Worm (Caenorhabditis elegans): ENCODE measurements around the gene F01F1.2.

F01F1.2 gene

DNA sequence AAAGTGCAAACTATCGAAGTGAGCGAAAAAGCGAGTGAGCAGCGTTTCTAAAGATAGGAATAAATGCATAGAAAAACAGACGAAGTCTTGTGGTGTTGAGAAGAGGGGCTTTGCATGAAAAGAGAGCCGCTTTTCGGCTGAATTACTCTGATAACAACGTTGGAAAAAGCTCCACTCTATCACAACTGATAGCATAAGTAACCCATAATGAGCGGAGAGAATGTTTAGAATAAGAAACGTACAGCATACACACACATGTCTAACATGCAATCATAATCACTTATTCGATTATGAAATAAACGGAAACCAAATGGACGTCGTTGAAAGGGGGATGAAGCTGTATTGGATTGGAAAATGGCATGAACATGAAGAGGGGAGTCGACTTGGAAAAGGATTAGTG is 38.1 kb upstream of the F01F1.2 start:
- TF ChIP-seq nhr-28 (tag; optimal IDR thresholded peaks at IDR 0.05) (no peak), ces-1 (GFP tag; optimal IDR thresholded peaks at IDR 0.05) (peak; percentile 27)

ce11 chrIII:5840815-5841573 is 37.4 kb upstream of the F01F1.2 start:
- TF ChIP-seq tbx-8 (GFP tag; optimal IDR thresholded peaks at IDR 0.05): no peak
- no peak for TF ChIP-seq unc-120 (tag; optimal IDR thresholded peaks at IDR 0.05; ENCODE audit: poor library complexity, severe bottlenecking)
- TF ChIP-seq blmp-1 (tag; optimal IDR thresholded peaks at IDR 0.05): no peak
- no peak for TF ChIP-seq cnd-1 (tag; optimal IDR thresholded peaks at IDR 0.05)
- no peak for TF ChIP-seq M03D4.4 (tag; optimal IDR thresholded peaks at IDR 0.05)
- no peak for TF ChIP-seq mls-2 (tag; optimal IDR thresholded peaks at IDR 0.05)
- TF ChIP-seq snpc-4 (tag; optimal IDR thresholded peaks at IDR 0.05): no peak
- no peak for TF ChIP-seq mab-5 (tag; optimal IDR thresholded peaks at IDR 0.05)
- no peak for TF ChIP-seq unc-39 (tag; optimal IDR thresholded peaks at IDR 0.05)
- no peak for TF ChIP-seq nhr-237 (tag; optimal IDR thresholded peaks at IDR 0.05)
- no peak for TF ChIP-seq ceh-39 (tag; optimal IDR thresholded peaks at IDR 0.05)
- TF ChIP-seq unc-62 (GFP tag; optimal IDR thresholded peaks at IDR 0.05): no peak
- no peak for TF ChIP-seq nhr-76 (tag; optimal IDR thresholded peaks at IDR 0.05)
- no peak for TF ChIP-seq nhr-12 (tag; optimal IDR thresholded peaks at IDR 0.05)
- no peak for TF ChIP-seq mep-1 (tag; optimal IDR thresholded peaks at IDR 0.05)
- TF ChIP-seq ces-1 (GFP tag; optimal IDR thresholded peaks at IDR 0.05): no peak
- no peak for TF ChIP-seq flh-1 (GFP tag; optimal IDR thresholded peaks at IDR 0.05)
- TF ChIP-seq lsy-2 (tag; optimal IDR thresholded peaks at IDR 0.05): no peak
- no peak for TF ChIP-seq nhr-2 (tag; optimal IDR thresholded peaks at IDR 0.05)

DNA sequence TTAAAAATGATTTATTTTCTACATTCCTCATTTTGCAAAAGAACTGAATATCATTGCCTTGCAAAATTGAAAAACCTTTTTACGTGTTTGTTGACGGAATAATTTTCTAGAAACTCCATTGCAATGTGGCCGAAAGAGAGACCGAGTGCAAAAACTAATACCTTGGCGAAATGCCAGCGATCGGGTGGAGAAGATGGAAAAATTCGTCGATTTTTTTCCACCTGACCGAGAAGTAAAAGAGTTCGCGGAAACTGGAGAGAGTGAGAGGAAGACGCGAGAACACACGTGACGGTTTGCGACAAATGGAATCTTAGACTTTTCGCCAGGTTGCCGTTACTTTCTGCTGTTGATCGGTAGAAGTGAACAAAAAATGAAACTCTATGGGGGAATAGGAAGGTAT is 36.7 kb upstream of the F01F1.2 start:
- TF ChIP-seq flh-1 (GFP tag; optimal IDR thresholded peaks at IDR 0.05) (no peak), ceh-39 (tag; optimal IDR thresholded peaks at IDR 0.05) (no peak), cnd-1 (tag; optimal IDR thresholded peaks at IDR 0.05) (no peak), nhr-28 (tag; optimal IDR thresholded peaks at IDR 0.05) (no peak), ztf-11 (tag; optimal IDR thresholded peaks at IDR 0.05) (no peak), mab-5 (tag; optimal IDR thresholded peaks at IDR 0.05) (no peak), sptf-1 (tag; optimal IDR thresholded peaks at IDR 0.05) (no peak), ceh-83 (GFP tag; optimal IDR thresholded peaks at IDR 0.05) (no peak), sem-2 (GFP tag; optimal IDR thresholded peaks at IDR 0.05) (no peak), elt-3 (tag; optimal IDR thresholded peaks at IDR 0.05) (no peak), ces-1 (GFP tag; optimal IDR thresholded peaks at IDR 0.05) (no peak), mep-1 (tag; optimal IDR thresholded peaks at IDR 0.05) (no peak), blmp-1 (tag; optimal IDR thresholded peaks at IDR 0.05) (no peak), ceh-43 (GFP tag; optimal IDR thresholded peaks at IDR 0.05) (no peak), lsy-2 (tag; optimal IDR thresholded peaks at IDR 0.05) (no peak)

DNA sequence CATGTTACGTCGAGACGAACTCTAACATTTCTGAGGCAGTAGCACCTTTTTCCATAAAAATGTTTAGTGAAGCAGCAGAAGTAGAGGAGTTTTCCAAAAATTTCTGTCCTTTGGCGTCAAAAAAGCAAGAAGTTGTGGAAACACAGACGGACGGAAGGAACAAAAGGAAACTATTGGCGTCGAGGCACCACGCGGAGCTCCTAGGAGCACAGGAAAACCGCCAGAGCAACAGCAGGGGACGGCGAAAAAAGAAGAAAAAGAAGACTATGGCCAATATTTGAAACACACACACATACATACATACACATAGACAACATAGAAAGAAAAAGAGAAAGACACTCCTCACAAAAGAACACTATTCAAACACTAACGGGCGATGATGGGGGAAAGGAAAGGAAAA is 35.4 kb upstream of the F01F1.2 start:
- TF ChIP-seq ceh-43 (GFP tag; optimal IDR thresholded peaks at IDR 0.05) (no peak), nhr-237 (tag; optimal IDR thresholded peaks at IDR 0.05) (no peak), tbx-8 (GFP tag; optimal IDR thresholded peaks at IDR 0.05) (no peak), elt-3 (tag; optimal IDR thresholded peaks at IDR 0.05) (no peak), bed-3 (GFP tag; optimal IDR thresholded peaks at IDR 0.05) (no peak), lsy-2 (tag; optimal IDR thresholded peaks at IDR 0.05) (no peak), nhr-12 (tag; optimal IDR thresholded peaks at IDR 0.05) (no peak), sptf-1 (tag; optimal IDR thresholded peaks at IDR 0.05) (no peak), nhr-28 (tag; optimal IDR thresholded peaks at IDR 0.05) (no peak), ztf-11 (tag; optimal IDR thresholded peaks at IDR 0.05) (no peak)

- TF ChIP-seq unc-120 (tag; optimal IDR thresholded peaks at IDR 0.05; ENCODE audit: poor library complexity, severe bottlenecking) (no peak), sptf-1 (tag; optimal IDR thresholded peaks at IDR 0.05) (no peak), lin-32 (GFP tag; optimal IDR thresholded peaks at IDR 0.05) (no peak), lsy-2 (tag; optimal IDR thresholded peaks at IDR 0.05) (no peak), mep-1 (tag; optimal IDR thresholded peaks at IDR 0.05) (no peak), nhr-28 (tag; optimal IDR thresholded peaks at IDR 0.05) (no peak), elt-3 (tag; optimal IDR thresholded peaks at IDR 0.05) (no peak), mab-5 (tag; optimal IDR thresholded peaks at IDR 0.05) (no peak), nhr-2 (tag; optimal IDR thresholded peaks at IDR 0.05) (no peak), ceh-43 (GFP tag; optimal IDR thresholded peaks at IDR 0.05) (no peak), drap-1 (GFP tag; optimal IDR thresholded peaks at IDR 0.05) (no peak), pha-4 (tag; optimal IDR thresholded peaks at IDR 0.05) (no peak), blmp-1 (tag; optimal IDR thresholded peaks at IDR 0.05) (no peak), zip-8 (tag; optimal IDR thresholded peaks at IDR 0.05) (no peak), ham-2 (GFP tag; optimal IDR thresholded peaks at IDR 0.05) (no peak), snpc-4 (tag; optimal IDR thresholded peaks at IDR 0.05) (no peak), ztf-11 (tag; optimal IDR thresholded peaks at IDR 0.05) (no peak), ceh-39 (tag; optimal IDR thresholded peaks at IDR 0.05) (no peak), tbx-8 (GFP tag; optimal IDR thresholded peaks at IDR 0.05) (no peak)
These were observed 34.7 kb upstream of the F01F1.2 start for ce11 chrIII:5843662-5844061.

All from whole organism, mixed stage, embryonic.